Worm (Caenorhabditis elegans): ENCODE results near the gene cest-8.

Gene cest-8

DNA sequence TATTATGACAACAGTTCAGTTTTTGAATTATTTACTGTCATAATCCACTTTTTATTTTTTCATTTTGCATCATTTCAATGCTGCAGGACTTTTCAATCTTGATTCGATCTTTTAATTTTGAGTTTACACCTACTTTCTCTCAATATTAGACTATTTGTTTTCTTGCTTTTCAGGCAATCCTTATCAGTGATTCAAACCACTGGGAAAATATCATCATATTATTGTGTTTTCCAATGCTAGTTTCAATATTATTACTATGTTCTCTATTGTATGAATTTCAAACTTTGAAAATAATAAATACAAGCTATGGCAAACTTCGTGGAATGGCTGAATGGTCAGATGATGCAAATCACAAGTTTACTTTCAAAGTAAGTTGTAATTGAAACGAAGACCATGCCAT lies at the start of gene cest-8:
TSS of gene cest-8 (plus strand) at position 184 of the 400 bp plus-strand sequence.
- TF ChIP-seq lin-14 (GFP tag; optimal IDR thresholded peaks at IDR 0.05) (no peak), fkh-8 (tag; optimal IDR thresholded peaks at IDR 0.05) (no peak), egl-27 (tag; optimal IDR thresholded peaks at IDR 0.05) (no peak), hlh-17 (GFP tag; optimal IDR thresholded peaks at IDR 0.05; ENCODE audit: borderline replicate concordance) (no peak), zag-1 (tag; optimal IDR thresholded peaks at IDR 0.05) (no peak), unc-86 (tag; optimal IDR thresholded peaks at IDR 0.05) (no peak), sox-4 (tag; optimal IDR thresholded peaks at IDR 0.05) (no peak), ama-1 (optimal IDR thresholded peaks at IDR 0.05) (no peak), mab-9 (GFP tag; IDR thresholded peaks at IDR 0.05) (no peak), mep-1 (tag; optimal IDR thresholded peaks at IDR 0.05) (no peak)

DNA sequence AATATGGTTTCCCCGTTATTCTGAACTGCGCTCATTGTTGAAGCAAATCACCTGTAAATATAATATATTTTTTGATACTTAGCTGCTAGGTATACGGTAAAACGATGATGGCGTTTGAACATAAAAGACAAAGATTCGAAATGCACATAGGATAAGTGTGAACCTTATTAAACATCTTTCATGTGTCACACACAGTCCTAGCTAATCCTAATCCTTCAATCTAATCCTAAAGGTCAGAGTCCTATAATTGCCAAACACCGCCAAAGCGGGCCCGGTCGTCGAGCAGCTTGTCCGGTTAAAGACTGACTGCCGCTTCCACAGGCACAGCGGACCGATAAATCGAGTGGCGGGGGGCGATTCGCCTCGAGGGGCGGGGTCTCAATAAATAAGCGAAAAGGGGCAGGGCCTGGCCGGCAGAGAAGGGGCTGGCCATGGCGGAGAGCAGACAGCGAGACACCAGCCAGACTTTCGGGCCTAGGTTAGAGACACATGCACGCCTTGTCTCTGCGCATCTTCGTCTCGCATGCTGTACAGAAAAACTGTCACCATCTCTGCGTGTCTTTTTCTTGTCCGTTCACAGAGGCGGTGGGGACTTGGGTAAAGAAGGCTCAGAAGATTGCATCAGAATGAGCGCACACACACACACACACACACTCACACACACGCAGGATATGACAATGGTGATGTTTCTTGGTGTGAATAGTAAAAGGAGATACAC lies 47.7 kb upstream of the cest-8 start, which contains the start of gene F57G12.1:
TSS of gene F57G12.1 (minus strand) at position 51 of the 718 bp plus-strand sequence.
- TF ChIP-seq hlh-4 (tag; optimal IDR thresholded peaks at IDR 0.05) (no peak), alr-1 (tag; optimal IDR thresholded peaks at IDR 0.05; ENCODE audit: borderline replicate concordance) (no peak), egl-27 (tag; optimal IDR thresholded peaks at IDR 0.05) (peak; percentile 21 to 65), mep-1 (tag; optimal IDR thresholded peaks at IDR 0.05) (peak; percentile 74), pax-3 (tag; optimal IDR thresholded peaks at IDR 0.05) (peak; percentile 57), ztf-4 (tag; optimal IDR thresholded peaks at IDR 0.05) (peak; percentile 27), mab-9 (GFP tag; IDR thresholded peaks at IDR 0.05) (peak; percentile 42; the same call in 1 of the 2 replicates), isw-1 (GFP tag; IDR thresholded peaks at IDR 0.05) (peak; percentile 50), C16A3.4 (tag; optimal IDR thresholded peaks at IDR 0.05) (peak; percentile 80), nhr-28 (tag; optimal IDR thresholded peaks at IDR 0.05) (no peak), nhr-90 (tag; optimal IDR thresholded peaks at IDR 0.05; ENCODE audit: poor library complexity) (peak; percentile 45), nhr-20 (tag; optimal IDR thresholded peaks at IDR 0.05) (peak; percentile 82), nhr-77 (tag; optimal IDR thresholded peaks at IDR 0.05) (peak; percentile 81), sox-4 (tag; optimal IDR thresholded peaks at IDR 0.05) (no peak), C34B4.2 (tag; optimal IDR thresholded peaks at IDR 0.05) (no peak), Y116A8C.19 (tag; optimal IDR thresholded peaks at IDR 0.05; ENCODE audit: borderline replicate concordance) (no peak), fkh-4 (tag; optimal IDR thresholded peaks at IDR 0.05; ENCODE audit: borderline replicate concordance) (no peak), F16B12.6 (tag; optimal IDR thresholded peaks at IDR 0.05) (no peak), fos-1 (tag; optimal IDR thresholded peaks at IDR 0.05) (peak; percentile 60), ceh-82 (tag; optimal IDR thresholded peaks at IDR 0.05) (peak; percentile 64 to 86 (median 75)), C04F5.9 (tag; optimal IDR thresholded peaks at IDR 0.05) (no peak), ztf-11 (tag; optimal IDR thresholded peaks at IDR 0.05) (peak in 1 of 2 experiments; percentile 59), vab-15 (tag; optimal IDR thresholded peaks at IDR 0.05) (no peak), snu-23 (GFP tag; optimal IDR thresholded peaks at IDR 0.05) (peak; percentile 78), blmp-1 (tag; optimal IDR thresholded peaks at IDR 0.05) (peak; percentile 68), nhr-237 (tag; optimal IDR thresholded peaks at IDR 0.05) (peak; percentile 30), jun-1 (tag; optimal IDR thresholded peaks at IDR 0.05) (peak; percentile 77), nhr-47 (tag; optimal IDR thresholded peaks at IDR 0.05) (peak; percentile 66), ets-5 (GFP tag; IDR thresholded peaks at IDR 0.05) (no peak), rnt-1 (tag; optimal IDR thresholded peaks at IDR 0.05) (peak; percentile 78), mef-2 (tag; optimal IDR thresholded peaks at IDR 0.05) (peak; percentile 35), grh-1 (GFP tag; IDR thresholded peaks at IDR 0.05) (no peak), lsy-2 (tag; optimal IDR thresholded peaks at IDR 0.05) (peak; percentile 58 to 84), efl-1 (optimal IDR thresholded peaks at IDR 0.05) (peak; percentile 48 to 76), efl-1 (GFP tag; optimal IDR thresholded peaks at IDR 0.05 in 1 of 2) (peak in 1 of 2 experiments; percentile 40), nhr-19 (GFP tag; conservative IDR thresholded peaks at IDR 0.05) (peak; percentile 66), lir-3 (tag; optimal IDR thresholded peaks at IDR 0.05; ENCODE audit: poor library complexity) (no peak), ceh-90 (tag; optimal IDR thresholded peaks at IDR 0.05) (no peak), unc-30 (tag; optimal IDR thresholded peaks at IDR 0.05) (no peak), pag-3 (tag; optimal IDR thresholded peaks at IDR 0.05; ENCODE audit: borderline replicate concordance, insufficient read depth) (no peak), tlp-1 (tag; optimal IDR thresholded peaks at IDR 0.05) (no peak), elt-3 (tag; optimal IDR thresholded peaks at IDR 0.05) (peak in 1 of 6 experiments; percentile 7), unc-98 (GFP tag; IDR thresholded peaks at IDR 0.05) (no peak)
